Worm (Caenorhabditis elegans) whole organism, L4/young adult: ENCODE data around the gene acbp-4.

Experiments used
- W03F9.2 ChIP-seq: fragments of 150-350 bp; optimal IDR thresholded peaks from 2 replicates; lab custom pipeline; 2014; ENCODE audit warnings: missing biosample characterization, missing genetic modification characterization
- dao-5 ChIP-seq: sonication (generic microtip); optimal IDR thresholded peaks from 2 replicates; lab custom pipeline; 2016; ENCODE audit warnings: missing genotype, missing genetic modification characterization, moderate library complexity, missing compliant biosample characterization
- him-1 ChIP-seq: sonication (generic microtip); optimal IDR thresholded peaks from 2 replicates; lab custom pipeline; 2016; ENCODE audit warnings: missing genotype, missing genetic modification reagents, missing genetic modification characterization, missing compliant biosample characterization

The acbp-4 gene

DNA sequence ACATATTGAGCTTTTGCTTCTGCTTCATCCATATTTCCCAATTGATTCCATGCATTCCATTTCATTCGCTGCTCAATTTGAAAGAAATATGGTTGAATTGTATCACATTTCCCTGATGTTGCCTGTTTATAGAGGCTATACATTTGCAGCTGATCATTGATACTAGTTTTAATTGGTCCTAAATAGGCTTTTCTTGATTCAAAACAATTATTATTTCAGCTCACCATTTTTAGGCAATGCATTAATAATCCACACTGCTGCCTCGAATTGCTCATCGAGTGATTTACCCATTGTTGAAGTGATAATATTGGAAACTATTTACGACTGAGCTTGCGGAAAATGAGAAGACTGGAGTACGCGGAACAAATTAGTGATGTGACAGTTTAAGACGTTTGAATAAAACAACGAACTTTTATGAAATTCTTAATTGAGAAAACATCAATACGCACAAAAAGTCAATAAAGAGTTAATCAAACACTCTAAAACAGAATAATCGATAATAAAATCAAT is at the start of gene acbp-4:
Gene acbp-4 (minus strand): TSS at position 510 of the 510 bp plus-strand sequence.
- TF ChIP-seq dao-5 (tag; lab: Kevin White, UChicago) = no peak
- TF ChIP-seq W03F9.2 (tag; lab: Kevin White, UChicago) = no peak
- TF ChIP-seq him-1 (tag; lab: Kevin White, UChicago) = no peak

DNA sequence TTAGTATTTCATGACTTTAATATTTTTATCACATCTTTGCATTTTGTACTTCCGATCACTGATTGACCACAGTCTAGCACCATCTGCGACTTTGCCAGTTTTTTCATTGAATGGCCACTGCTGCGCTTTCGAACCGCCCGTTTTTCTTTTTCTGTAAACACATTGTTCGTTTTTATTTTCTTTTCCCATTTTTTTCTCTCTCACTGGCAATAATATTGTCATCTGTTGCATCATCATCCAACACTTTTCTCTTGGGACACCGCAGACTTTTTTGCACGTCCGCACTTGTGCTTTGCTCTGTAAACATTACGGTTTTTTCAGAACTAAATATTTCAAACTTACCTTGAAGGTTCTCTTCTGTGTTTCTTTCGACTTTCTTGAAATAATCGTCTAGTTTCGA is 49.7 kb upstream of the acbp-4 start:
- TF ChIP-seq W03F9.2 (tag; lab: Kevin White, UChicago) = no peak
- no peak for TF ChIP-seq dao-5 (tag; lab: Kevin White, UChicago)
- no peak for TF ChIP-seq him-1 (tag; lab: Kevin White, UChicago)

DNA sequence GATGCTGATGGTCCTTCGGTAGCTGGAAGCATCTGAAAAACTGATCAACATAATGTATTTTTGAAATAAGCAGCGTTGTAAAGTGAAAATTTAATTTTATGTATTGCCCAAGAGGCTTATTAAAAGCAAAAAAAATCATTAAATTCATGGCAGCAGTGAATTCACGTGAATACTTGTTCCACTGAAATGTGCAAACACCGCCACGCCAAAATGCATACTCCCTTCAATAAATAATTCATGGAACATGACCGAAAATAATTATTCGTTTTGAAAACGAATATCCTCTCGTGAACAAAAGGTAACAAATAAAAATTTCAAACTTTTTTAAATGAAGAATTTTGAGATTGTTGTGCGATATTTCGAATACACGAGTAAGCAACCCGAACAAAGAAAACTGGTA is 48.4 kb upstream of the acbp-4 start, which contains the start of gene F08F8.10:
Gene F08F8.10 (minus strand): TSS at position 38 of the 400 bp plus-strand sequence.
- no peak for TF ChIP-seq W03F9.2 (tag; lab: Kevin White, UChicago)
- TF ChIP-seq him-1 (tag; lab: Kevin White, UChicago) = no peak
- TF ChIP-seq dao-5 (tag; lab: Kevin White, UChicago) = no peak

DNA sequence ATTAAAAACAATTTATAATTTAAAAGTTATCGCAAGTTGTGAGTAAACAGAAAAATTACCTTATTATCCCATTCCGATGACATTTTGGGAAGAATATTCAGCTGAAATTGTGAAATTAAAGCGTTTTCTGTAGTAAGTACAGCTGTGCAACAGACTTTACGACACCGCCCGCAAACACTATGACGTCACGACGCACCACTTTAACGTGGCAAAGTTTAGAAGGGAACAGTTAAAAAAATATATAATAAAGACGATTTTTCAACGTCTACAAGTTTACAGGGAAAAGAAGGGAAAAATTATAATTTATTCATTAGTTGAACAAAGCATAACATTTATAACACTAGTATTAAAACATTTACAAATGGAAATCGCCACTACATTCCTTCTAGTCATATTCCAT is 45.0 kb upstream of the acbp-4 start, which contains the start of gene F08F8.9:
Gene F08F8.9 (minus strand): TSS at position 101 of the 400 bp plus-strand sequence.
- TF ChIP-seq dao-5 (tag; lab: Kevin White, UChicago) (no peak), him-1 (tag; lab: Kevin White, UChicago) (no peak), W03F9.2 (tag; lab: Kevin White, UChicago) (no peak)

DNA sequence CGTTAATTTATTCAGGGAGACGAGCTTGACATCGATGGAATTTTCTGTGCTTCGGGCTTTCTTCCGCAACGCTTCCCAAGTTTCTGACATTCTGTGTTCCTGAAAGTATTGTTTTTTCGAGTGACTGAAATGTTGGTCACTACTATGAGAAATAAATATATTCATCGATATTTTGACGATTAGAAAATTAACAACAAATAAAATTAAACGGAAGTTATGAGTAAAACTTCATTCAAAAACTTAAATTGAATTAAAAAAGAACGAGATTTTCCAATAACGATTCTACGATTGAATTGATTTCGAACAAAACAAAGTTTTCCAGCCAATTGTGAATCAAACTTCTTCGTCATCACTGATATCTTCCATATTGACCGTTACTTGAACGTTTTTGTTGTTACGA is 40.2 kb upstream of the acbp-4 start, which contains the start of gene gos-28:
Gene gos-28 (minus strand): TSS at position 101 of the 400 bp plus-strand sequence.
- TF ChIP-seq him-1 (tag; lab: Kevin White, UChicago) (no peak), W03F9.2 (tag; lab: Kevin White, UChicago) (no peak), dao-5 (tag; lab: Kevin White, UChicago) (no peak)

DNA sequence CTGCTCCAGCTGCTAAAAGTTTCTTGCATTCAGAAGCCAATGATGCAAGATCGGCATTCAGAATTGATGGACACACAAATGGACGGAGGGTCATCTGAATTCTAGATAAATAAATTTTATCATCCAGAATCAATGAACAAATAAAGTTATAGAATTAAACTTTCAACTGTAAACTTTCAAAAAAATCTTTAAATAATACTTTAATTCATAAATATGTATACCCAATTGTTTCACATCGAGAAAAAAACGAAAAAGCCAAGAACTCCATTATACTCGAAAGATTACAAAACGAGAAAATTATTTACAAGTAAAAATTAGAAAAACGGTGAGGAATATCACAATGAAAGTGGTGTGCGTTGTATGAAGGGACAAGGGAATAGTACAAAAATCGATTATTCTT is 38.1 kb upstream of the acbp-4 start, which contains the start of gene F08F8.7:
Gene F08F8.7 (minus strand): TSS at position 101 of the 400 bp plus-strand sequence.
- TF ChIP-seq W03F9.2 (tag; lab: Kevin White, UChicago) (no peak), dao-5 (tag; lab: Kevin White, UChicago) (no peak), him-1 (tag; lab: Kevin White, UChicago) (no peak)

DNA sequence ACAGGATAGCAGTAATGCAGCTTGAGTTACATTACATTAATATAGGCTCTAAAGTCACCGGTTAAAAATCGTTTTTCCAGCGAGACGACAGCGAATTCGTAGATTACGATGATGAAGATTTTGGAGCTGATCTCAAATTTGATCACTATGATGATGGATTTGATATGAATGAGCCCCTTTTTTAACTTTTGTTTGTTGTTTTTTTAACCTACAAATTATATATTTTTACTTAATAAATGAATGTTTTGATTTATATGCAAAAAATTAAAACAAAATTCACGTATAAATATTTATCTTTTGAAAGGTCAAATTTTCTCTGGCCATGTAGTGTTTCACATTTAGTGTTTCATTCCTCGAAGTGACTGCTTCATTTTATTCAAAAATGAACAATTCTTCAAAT is 34.5 kb upstream of the acbp-4 start, which contains the start of gene F08F8.6:
Gene F08F8.6 (plus strand): TSS at position 301 of the 400 bp plus-strand sequence.
- no peak for TF ChIP-seq dao-5 (tag; lab: Kevin White, UChicago)
- TF ChIP-seq W03F9.2 (tag; lab: Kevin White, UChicago) = no peak
- TF ChIP-seq him-1 (tag; lab: Kevin White, UChicago) = no peak

DNA sequence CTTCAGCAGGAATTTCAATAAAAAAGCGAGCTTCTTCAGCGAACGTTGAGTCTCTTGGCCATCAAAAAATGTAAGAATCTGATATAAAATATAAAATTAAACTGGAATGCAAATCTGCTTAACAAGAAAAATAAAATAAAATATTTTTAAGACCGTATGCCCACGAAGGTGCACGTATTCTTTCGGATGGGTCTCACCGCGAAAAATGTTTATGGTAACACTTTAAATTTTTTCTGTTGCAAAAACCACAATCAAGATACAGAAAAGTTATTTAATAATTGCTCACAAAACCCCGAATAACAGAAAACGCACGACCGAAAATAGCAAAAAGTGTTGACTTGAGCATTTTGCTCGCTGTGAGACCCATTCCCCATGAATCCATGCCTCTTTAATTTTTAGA is 30.2 kb upstream of the acbp-4 start:
- TF ChIP-seq him-1 (tag; lab: Kevin White, UChicago) (no peak), W03F9.2 (tag; lab: Kevin White, UChicago) (no peak), dao-5 (tag; lab: Kevin White, UChicago) (no peak)

DNA sequence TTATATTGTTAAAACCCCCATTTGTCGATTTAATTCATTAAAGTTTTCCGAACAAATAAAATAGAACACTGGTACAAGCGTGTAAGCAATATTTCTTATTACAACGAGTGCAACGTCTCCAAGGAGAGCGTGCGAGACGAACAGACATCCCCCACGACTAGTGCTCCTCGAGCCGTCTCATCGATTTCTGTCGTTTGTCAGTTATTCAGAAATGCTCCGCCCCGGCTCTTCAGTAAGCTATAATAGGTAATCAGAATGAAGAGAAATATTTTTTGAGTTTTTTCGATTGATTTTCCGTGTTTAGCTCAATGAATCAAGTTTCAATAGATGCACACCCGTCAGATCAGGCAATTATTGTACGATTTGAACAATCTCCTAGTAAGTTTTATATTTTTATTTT is 29.8 kb upstream of the acbp-4 start, which contains the start of gene kap-1:
Gene kap-1 (plus strand): TSS at position 143 of the 400 bp plus-strand sequence.
- no peak for TF ChIP-seq W03F9.2 (tag; lab: Kevin White, UChicago)
- TF ChIP-seq him-1 (tag; lab: Kevin White, UChicago) = no peak
- TF ChIP-seq dao-5 (tag; lab: Kevin White, UChicago) = no peak

DNA sequence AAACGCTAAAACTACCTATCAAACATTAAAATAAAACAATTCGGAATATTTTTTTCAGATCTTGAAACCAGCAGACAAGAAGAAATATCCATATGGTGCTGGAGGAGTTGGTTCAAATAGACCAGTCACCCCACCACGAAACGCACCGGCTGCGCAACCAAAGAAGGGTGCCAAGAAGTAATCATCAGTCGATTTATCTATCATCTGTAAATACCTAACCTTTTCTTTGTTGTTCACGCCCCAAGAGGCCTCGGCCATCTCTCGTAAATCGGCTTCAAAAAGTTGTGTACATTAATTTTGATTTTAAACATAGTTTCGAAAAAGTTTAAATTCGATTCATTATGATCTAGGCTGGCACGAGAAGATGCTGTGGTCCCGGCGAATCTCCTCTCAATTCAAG is 29.1 kb upstream of the acbp-4 start:
- TF ChIP-seq dao-5 (tag; lab: Kevin White, UChicago) (no peak), W03F9.2 (tag; lab: Kevin White, UChicago) (no peak), him-1 (tag; lab: Kevin White, UChicago) (no peak)

DNA sequence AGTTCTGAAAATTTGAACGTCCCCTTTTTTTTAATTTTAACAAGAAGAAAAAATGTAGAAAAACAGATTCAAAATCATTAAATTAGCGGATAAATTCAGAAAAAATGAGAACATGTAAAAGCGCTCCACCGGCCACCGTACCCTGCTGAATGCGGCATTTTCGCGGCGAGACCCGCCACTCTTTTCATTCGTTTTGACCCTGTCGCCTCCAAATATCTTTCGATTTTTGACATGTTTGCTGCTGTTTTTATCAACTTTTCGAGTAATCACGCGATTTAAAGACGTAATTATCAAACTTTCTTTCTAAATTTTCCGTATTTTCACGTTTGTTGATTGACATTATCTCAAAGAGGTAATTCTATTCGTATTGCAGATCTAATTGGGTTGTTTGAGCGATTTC is 27.3 kb upstream of the acbp-4 start, which contains the start of gene gsp-2:
Gene gsp-2 (plus strand): TSS at position 374 of the 400 bp plus-strand sequence.
- peak; percentile 85 for TF ChIP-seq W03F9.2 (tag; lab: Kevin White, UChicago)
- TF ChIP-seq dao-5 (tag; lab: Kevin White, UChicago) = no peak
- TF ChIP-seq him-1 (tag; lab: Kevin White, UChicago) = no peak

DNA sequence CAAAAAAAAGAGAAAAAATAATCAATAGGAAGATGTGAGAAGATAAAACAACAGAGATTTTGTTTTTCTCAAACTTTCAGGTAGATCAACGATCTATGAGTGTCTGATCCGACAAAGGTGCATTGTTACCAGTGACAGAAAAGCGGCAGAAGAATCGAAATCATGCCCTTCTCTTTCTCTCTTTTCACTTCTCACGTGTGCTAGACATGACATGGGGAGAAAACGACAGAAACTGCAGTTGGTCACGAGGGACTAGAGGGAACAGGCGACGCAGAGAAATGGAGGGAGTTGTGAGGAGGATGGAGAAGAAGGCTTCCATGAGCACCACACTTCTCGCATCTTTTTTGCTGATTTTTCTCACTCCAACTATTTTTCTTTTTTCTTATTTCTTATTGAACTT is 26.3 kb upstream of the acbp-4 start, which contains the start of gene F56C9.10:
Gene F56C9.10 (minus strand): TSS at position 97 of the 400 bp plus-strand sequence.
- peak; percentile 85 for TF ChIP-seq W03F9.2 (tag; lab: Kevin White, UChicago)
- no peak for TF ChIP-seq him-1 (tag; lab: Kevin White, UChicago)

DNA sequence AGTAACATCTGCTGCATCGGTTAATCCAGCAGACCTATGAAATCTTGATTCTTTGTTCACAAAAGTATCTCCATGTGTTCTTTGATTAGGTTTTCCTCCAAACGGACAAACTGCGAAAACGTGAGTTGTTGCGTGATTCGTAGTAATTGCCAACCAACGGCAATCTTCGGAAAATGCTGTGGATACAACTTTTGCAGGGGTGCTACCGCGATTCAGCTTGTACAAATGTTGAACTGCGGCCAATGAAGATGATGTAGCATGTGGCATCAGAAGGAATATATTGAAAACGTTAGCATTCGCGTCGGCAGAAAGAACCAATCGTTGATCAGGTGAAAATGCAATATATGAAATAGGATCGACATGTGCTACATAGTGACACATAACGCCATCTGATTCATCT is 22.8 kb upstream of the acbp-4 start:
- TF ChIP-seq W03F9.2 (tag; lab: Kevin White, UChicago) (no peak), dao-5 (tag; lab: Kevin White, UChicago) (no peak), him-1 (tag; lab: Kevin White, UChicago) (no peak)
